Worm (Caenorhabditis elegans): ENCODE data around the gene exos-9.

ce11 chrIII:7154526-7154925, 43.3 kb downstream of the exos-9 start:
- TF ChIP-seq nhr-12 (tag; optimal IDR thresholded peaks at IDR 0.05) = no peak
- TF ChIP-seq nhr-11 (tag; optimal IDR thresholded peaks at IDR 0.05) = no peak
- no peak for TF ChIP-seq ztf-11 (tag; optimal IDR thresholded peaks at IDR 0.05)
- TF ChIP-seq ZK546.5 (tag; optimal IDR thresholded peaks at IDR 0.05) = no peak
- no peak for TF ChIP-seq ceh-82 (tag; optimal IDR thresholded peaks at IDR 0.05)
- TF ChIP-seq lin-13 (GFP tag; optimal IDR thresholded peaks at IDR 0.05) = no peak

Data from whole organism, L2 larva.